Worm (Caenorhabditis elegans): ENCODE data around the gene fbxb-84.

fbxb-84 gene

ce11 chrIII:147570-148076 is 1.4 kb upstream of the fbxb-84 start, which contains the start of gene sqst-5 (continued):
- TF ChIP-seq daf-8 (GFP tag; IDR thresholded peaks at IDR 0.05) = no peak
- peak; percentile 33 for TF ChIP-seq T20F7.1 (GFP tag; optimal IDR thresholded peaks at IDR 0.05)
- TF ChIP-seq spr-3 (GFP tag; optimal IDR thresholded peaks at IDR 0.05) = no peak
- TF ChIP-seq ztf-7 (tag; optimal IDR thresholded peaks at IDR 0.05) = no peak
- no peak for TF ChIP-seq dpl-1 (GFP tag; optimal IDR thresholded peaks at IDR 0.05)
- peak; percentile 63 for TF ChIP-seq pqm-1 (tag; optimal IDR thresholded peaks at IDR 0.05)
- TF ChIP-seq ceh-44 (GFP tag; IDR thresholded peaks at IDR 0.05) = no peak
- no peak for TF ChIP-seq mdt-29 (GFP tag; IDR thresholded peaks at IDR 0.05)
- TF ChIP-seq dmd-6 (GFP tag; IDR thresholded peaks at IDR 0.05) = peak; percentile 34; the same call in 1 of the 2 replicates
- TF ChIP-seq R02D3.7 (tag; optimal IDR thresholded peaks at IDR 0.05) = no peak
- no peak for TF ChIP-seq nhr-77 (tag; optimal IDR thresholded peaks at IDR 0.05)
- TF ChIP-seq aha-1 (tag) = no peak
- no peak for TF ChIP-seq D1046.2 (GFP tag; IDR thresholded peaks at IDR 0.05)
- no peak for TF ChIP-seq aly-2 (tag; optimal IDR thresholded peaks at IDR 0.05)
- TF ChIP-seq daf-16 (GFP tag; optimal IDR thresholded peaks at IDR 0.05) = no peak
- TF ChIP-seq daf-16 (tag; optimal IDR thresholded peaks at IDR 0.05) = peak; percentile 46
- no peak for TF ChIP-seq nhr-237 (tag; optimal IDR thresholded peaks at IDR 0.05)
- no peak for TF ChIP-seq nhr-111 (GFP tag; optimal IDR thresholded peaks at IDR 0.05)
- no peak for TF ChIP-seq tag-97 (GFP tag; IDR thresholded peaks at IDR 0.05)
- TF ChIP-seq nhr-76 (tag; optimal IDR thresholded peaks at IDR 0.05) = no peak
- peak; percentile 66 for TF ChIP-seq nhr-28 (tag; optimal IDR thresholded peaks at IDR 0.05)
- TF ChIP-seq tra-1 (GFP tag; IDR thresholded peaks at IDR 0.05) = no peak
- no peak for TF ChIP-seq set-16 (GFP tag; IDR thresholded peaks at IDR 0.05)
- TF ChIP-seq arid-1 (GFP tag; conservative IDR thresholded peaks at IDR 0.05) = no peak
- no peak for TF ChIP-seq nhr-42 (GFP tag; IDR thresholded peaks at IDR 0.05)
- no peak for TF ChIP-seq zip-2 (tag; optimal IDR thresholded peaks at IDR 0.05)
- TF ChIP-seq egl-27 (tag; optimal IDR thresholded peaks at IDR 0.05) = no peak
- no peak for TF ChIP-seq unc-130 (GFP tag; optimal IDR thresholded peaks at IDR 0.05)

- TF ChIP-seq nhr-76 (tag; optimal IDR thresholded peaks at IDR 0.05) = no peak
- TF ChIP-seq gei-8 (GFP tag; optimal IDR thresholded peaks at IDR 0.05) = no peak
- TF ChIP-seq lim-7 (GFP tag; IDR thresholded peaks at IDR 0.05) = no peak
- TF ChIP-seq ceh-44 (GFP tag; IDR thresholded peaks at IDR 0.05) = no peak
- no peak for TF ChIP-seq egl-27 (tag; optimal IDR thresholded peaks at IDR 0.05)
- TF ChIP-seq mxl-2 (GFP tag; conservative IDR thresholded peaks at IDR 0.05) = no peak
- no peak for TF ChIP-seq nhr-11 (tag; optimal IDR thresholded peaks at IDR 0.05)
- TF ChIP-seq Y105C5A.15 (GFP tag; IDR thresholded peaks at IDR 0.05) = no peak
- TF ChIP-seq nhr-48 (tag; optimal IDR thresholded peaks at IDR 0.05) = no peak
- no peak for TF ChIP-seq tra-1 (GFP tag; IDR thresholded peaks at IDR 0.05)
- TF ChIP-seq nhr-6 (tag; optimal IDR thresholded peaks at IDR 0.05) = no peak
- no peak for TF ChIP-seq daf-19 (GFP tag; conservative IDR thresholded peaks at IDR 0.05)
- no peak for TF ChIP-seq nhr-10 (tag; optimal IDR thresholded peaks at IDR 0.05)
These were observed 1.2 kb downstream of the fbxb-84 start, which contains the start of the genes T17A3.12 and fbxb-83 for ce11 chrIII:145078-145477. Gene T17A3.12 (minus strand): TSS chrIII:145178. Gene fbxb-83 (minus strand): TSS chrIII:145211.

- TF ChIP-seq lin-15B (tag; optimal IDR thresholded peaks at IDR 0.05) = no peak
- no peak for TF ChIP-seq dpl-1 (GFP tag; optimal IDR thresholded peaks at IDR 0.05)
- no peak for TF ChIP-seq dmd-9 (GFP tag; IDR thresholded peaks at IDR 0.05)
- TF ChIP-seq hlh-30 (tag; optimal IDR thresholded peaks at IDR 0.05; ENCODE audit: insufficient read depth) = no peak
- no peak for TF ChIP-seq ZK546.5 (tag; optimal IDR thresholded peaks at IDR 0.05)
- TF ChIP-seq nhr-11 (tag; optimal IDR thresholded peaks at IDR 0.05) = no peak
- no peak for TF ChIP-seq fos-1 (tag; optimal IDR thresholded peaks at IDR 0.05)
- no peak for TF ChIP-seq unc-39 (tag; optimal IDR thresholded peaks at IDR 0.05)
- no peak for TF ChIP-seq nhr-111 (GFP tag; optimal IDR thresholded peaks at IDR 0.05)
- no peak for TF ChIP-seq tag-97 (GFP tag; IDR thresholded peaks at IDR 0.05)
- no peak for TF ChIP-seq F37D6.2 (tag; optimal IDR thresholded peaks at IDR 0.05)
- TF ChIP-seq ztf-7 (tag; optimal IDR thresholded peaks at IDR 0.05) = no peak
- no peak for TF ChIP-seq attf-4 (tag; optimal IDR thresholded peaks at IDR 0.05)
- TF ChIP-seq F44E2.7 (GFP tag; IDR thresholded peaks at IDR 0.05) = no peak
- TF ChIP-seq arid-1 (GFP tag; conservative IDR thresholded peaks at IDR 0.05) = no peak
- TF ChIP-seq daf-12 (tag; optimal IDR thresholded peaks at IDR 0.05) = no peak
- TF ChIP-seq jun-1 (tag; optimal IDR thresholded peaks at IDR 0.05) = no peak
- no peak for TF ChIP-seq nhr-41 (GFP tag; IDR thresholded peaks at IDR 0.05)
These were observed 3.1 kb downstream of the fbxb-84 start, which contains the start of gene fbxb-82 for ce11 chrIII:143121-143520. Gene fbxb-82 (minus strand): TSS chrIII:143221.
